Fruit fly (Drosophila melanogaster) whole organism, embryonic: Measurements from ENCODE around the gene CG13313.

ENCODE experiments used
- Adf1 ChIP-seq: fragments of 200-800 bp; sonication (Bioruptor generic); IDR thresholded peaks from 2 replicates; pipeline ENCODE4 v1.3.6; 2022; ENCODE audit warnings: missing biosample characterization, missing genetic modification characterization
- Aef1 ChIP-seq: fragments of 200-800 bp; sonication (Bioruptor generic); IDR thresholded peaks from 3 replicates; pipeline ENCODE4 v1.3.6; 2022; ENCODE audit warnings: missing biosample characterization, missing genetic modification characterization
- Asciz ChIP-seq: fragments of 200-800 bp; sonication (Bioruptor generic); optimal IDR thresholded peaks from 2 replicates; lab custom pipeline; 2017; ENCODE audit warnings: missing biosample characterization, mild to moderate bottlenecking, missing genetic modification characterization, missing genetic modification reagents
- Awh ChIP-seq: fragments of 200-800 bp; sonication (Bioruptor generic); IDR thresholded peaks from 2 replicates; pipeline ENCODE4, ENCODE4 v1.3.6; 2022; ENCODE audit warnings: missing biosample characterization, missing genetic modification characterization
- B-H2 ChIP-seq: fragments of 200-800 bp; sonication (Bioruptor generic); optimal IDR thresholded peaks from 2 replicates; lab custom pipeline; 2018; ENCODE audit warnings: missing biosample characterization, mild to moderate bottlenecking, missing genetic modification characterization
- CG1024 ChIP-seq: fragments of 200-800 bp; sonication (Bioruptor generic); IDR thresholded peaks from 2 replicates; pipeline ENCODE4 v1.3.6; 2022; ENCODE audit warnings: missing biosample characterization, missing genetic modification characterization
- CG10462 ChIP-seq: fragments of 200-800 bp; sonication (Bioruptor generic); optimal IDR thresholded peaks from 2 replicates; lab custom pipeline; 2016; ENCODE audit warnings: missing biosample characterization, missing genetic modification characterization
- CG11085 ChIP-seq: fragments of 200-800 bp; sonication (Bioruptor generic); IDR thresholded peaks from 2 replicates; pipeline ENCODE4 v1.3.6; 2022; ENCODE audit warnings: missing biosample characterization, missing genetic modification characterization
- CG11504 ChIP-seq: fragments of 200-800 bp; sonication (Bioruptor generic); optimal IDR thresholded peaks from 3 replicates; lab custom pipeline; 2019; ENCODE audit warnings: missing biosample characterization, mild to moderate bottlenecking, missing genetic modification characterization, moderate library complexity
- CG11723 ChIP-seq: fragments of 200-800 bp; sonication (Bioruptor generic); optimal IDR thresholded peaks from 2 replicates; lab custom pipeline; 2017; ENCODE audit warnings: missing biosample characterization, mild to moderate bottlenecking, missing genetic modification characterization
- CG13424 ChIP-seq: fragments of 200-800 bp; sonication (Bioruptor generic); optimal IDR thresholded peaks from 2 replicates; lab custom pipeline; 2019; ENCODE audit warnings: missing biosample characterization, mild to moderate bottlenecking, missing genetic modification characterization, moderate library complexity
- CG16815 ChIP-seq: fragments of 200-800 bp; sonication (Bioruptor generic); optimal IDR thresholded peaks from 3 replicates; lab custom pipeline; 2017; ENCODE audit warnings: missing biosample characterization, mild to moderate bottlenecking, missing genetic modification characterization
- CG16863 ChIP-seq: fragments of 200-800 bp; sonication (Bioruptor generic); optimal IDR thresholded peaks from 3 replicates; lab custom pipeline; 2016; ENCODE audit warnings: missing biosample characterization, missing genetic modification characterization
- CG18262 ChIP-seq: fragments of 200-800 bp; optimal IDR thresholded peaks from 3 replicates; lab custom pipeline; 2019; ENCODE audit warnings: missing biosample characterization, mild to moderate bottlenecking, missing genetic modification characterization, moderate library complexity
- CG2202 ChIP-seq: fragments of 200-800 bp; sonication (Bioruptor generic); optimal IDR thresholded peaks from 2 replicates; lab custom pipeline; 2018; ENCODE audit warnings: missing biosample characterization, mild to moderate bottlenecking, missing genetic modification characterization
- CG2875 ChIP-seq: fragments of 200-800 bp; sonication (Bioruptor generic); optimal IDR thresholded peaks from 2 replicates; lab custom pipeline; 2017; ENCODE audit warnings: missing biosample characterization, mild to moderate bottlenecking, missing genetic modification characterization, missing genetic modification reagents
- CG30020 ChIP-seq: fragments of 200-800 bp; optimal IDR thresholded peaks from 2 replicates; lab custom pipeline; 2019; ENCODE audit warnings: missing biosample characterization, mild to moderate bottlenecking, missing genetic modification characterization, moderate library complexity
- CG33557 ChIP-seq: fragments of 200-800 bp; sonication (Bioruptor generic); optimal IDR thresholded peaks from 2 replicates; lab custom pipeline; 2019; ENCODE audit warnings: missing biosample characterization, mild to moderate bottlenecking, missing genetic modification characterization, moderate library complexity
- CG3838 ChIP-seq: fragments of 200-800 bp; sonication (Bioruptor generic); optimal IDR thresholded peaks from 3 replicates; lab custom pipeline; 2016; ENCODE audit warnings: missing biosample characterization, missing genetic modification characterization
- CG3847 ChIP-seq: fragments of 200-800 bp; sonication (Bioruptor generic); IDR thresholded peaks from 2 replicates; pipeline ENCODE4 v1.3.6; 2022; ENCODE audit warnings: missing biosample characterization, missing genetic modification characterization
- CG6254 ChIP-seq: fragments of 200-800 bp; sonication (Bioruptor generic); optimal IDR thresholded peaks from 3 replicates; lab custom pipeline; 2017; ENCODE audit warnings: mild to moderate bottlenecking, missing biosample characterization, missing genetic modification reagents, missing genetic modification characterization
- CG6791 ChIP-seq: fragments of 200-800 bp; sonication (Bioruptor generic); IDR thresholded peaks from 3 replicates; pipeline ENCODE4 v1.3.6; 2022; ENCODE audit warnings: missing biosample characterization, missing genetic modification characterization; ENCODE audit not compliant: partially characterized antibody
- CG8089 ChIP-seq: fragments of 200-800 bp; sonication (Bioruptor generic); optimal IDR thresholded peaks from 3 replicates; lab custom pipeline; 2016; ENCODE audit warnings: missing biosample characterization, missing genetic modification characterization
- CG8290 ChIP-seq, 3 experiments: fragments of 200-800 bp; sonication (Bioruptor generic); optimal IDR thresholded peaks; 2 replicates each; lab custom pipeline; 2016 to 2019; ENCODE audit warnings: missing biosample characterization in 3 of 3, missing genetic modification characterization in 3 of 3, mild to moderate bottlenecking in 2 of 3, moderate library complexity in 1 of 3
- Elba2 ChIP-seq: fragments of 200-800 bp; sonication (Bioruptor generic); optimal IDR thresholded peaks from 3 replicates; lab custom pipeline; 2016; ENCODE audit warnings: missing biosample characterization, missing genetic modification characterization
- Ets65A ChIP-seq: fragments of 200-800 bp; sonication (Bioruptor generic); peaks from one replicate; lab custom pipeline; 2016; ENCODE audit warnings: missing biosample characterization, missing genetic modification characterization
- Fer3 ChIP-seq: fragments of 200-800 bp; sonication (Bioruptor generic); optimal IDR thresholded peaks from 2 replicates; lab custom pipeline; 2018; ENCODE audit warnings: missing biosample characterization, mild to moderate bottlenecking, missing genetic modification characterization, moderate library complexity
- HHEX ChIP-seq: fragments of 200-800 bp; sonication (Bioruptor generic); optimal IDR thresholded peaks from 3 replicates; lab custom pipeline; 2017; ENCODE audit warnings: missing biosample characterization, mild to moderate bottlenecking, missing genetic modification characterization, missing genetic modification reagents
- Jarid2 ChIP-seq: fragments of 200-800 bp; sonication (Bioruptor generic); optimal IDR thresholded peaks from 3 replicates; lab custom pipeline; 2017; ENCODE audit warnings: mild to moderate bottlenecking, missing biosample characterization, missing genetic modification reagents, missing genetic modification characterization
- Lhr ChIP-seq: fragments of 200-800 bp; sonication (Bioruptor generic); optimal IDR thresholded peaks from 3 replicates; lab custom pipeline; 2017; ENCODE audit warnings: mild to moderate bottlenecking, missing biosample characterization, missing genetic modification reagents, missing genetic modification characterization
- Lpt ChIP-seq: fragments of >200 bp; optimal IDR thresholded peaks from 2 replicates; lab custom pipeline; 2018; ENCODE audit warnings: missing biosample characterization, missing genetic modification characterization
- Max ChIP-seq: fragments of 200-800 bp; sonication (Bioruptor generic); optimal IDR thresholded peaks from 2 replicates; lab custom pipeline; 2016; ENCODE audit warnings: missing biosample characterization, mild to moderate bottlenecking, missing genetic modification characterization
- Med ChIP-seq: fragments of 200-800 bp; sonication (Bioruptor generic); peaks from one replicate; lab custom pipeline; 2016; ENCODE audit warnings: missing biosample characterization, missing genetic modification characterization, mild to moderate bottlenecking, inconsistent platforms, moderate library complexity
- Oli ChIP-seq: fragments of 200-800 bp; sonication (Bioruptor generic); optimal IDR thresholded peaks from 2 replicates; lab custom pipeline; 2018; ENCODE audit warnings: missing biosample characterization, mild to moderate bottlenecking, missing genetic modification characterization, moderate library complexity
- Pdp1 ChIP-seq, 2 experiments: fragments of 200-800 bp; sonication (Bioruptor generic); optimal IDR thresholded peaks; 3 replicates each; lab custom pipeline; 2016; ENCODE audit warnings: missing biosample characterization in 2 of 2, missing genetic modification characterization in 2 of 2, mild to moderate bottlenecking in 1 of 2, moderate library complexity in 1 of 2
- Ravus ChIP-seq: fragments of 200-800 bp; sonication (Bioruptor generic); IDR thresholded peaks from 2 replicates; pipeline ENCODE4 v1.3.6; 2022; ENCODE audit warnings: missing biosample characterization, missing genetic modification characterization
- Ssrp ChIP-seq: fragments of 200-800 bp; sonication (Bioruptor generic); optimal IDR thresholded peaks from 2 replicates; lab custom pipeline; 2018; ENCODE audit warnings: missing biosample characterization, mild to moderate bottlenecking, missing genetic modification characterization, moderate library complexity
- ara ChIP-seq: fragments of 200-800 bp; sonication (Bioruptor generic); IDR thresholded peaks from 2 replicates; pipeline ENCODE4 v1.3.6; 2022; ENCODE audit warnings: missing biosample characterization, missing genetic modification characterization
- ewg ChIP-seq: fragments of 200-800 bp; sonication (Bioruptor generic); optimal IDR thresholded peaks from 3 replicates; lab custom pipeline; 2017; ENCODE audit warnings: mild to moderate bottlenecking, missing biosample characterization, missing genetic modification reagents, missing genetic modification characterization
- kni ChIP-seq: fragments of 200-800 bp; sonication (Bioruptor generic); optimal IDR thresholded peaks from 3 replicates; lab custom pipeline; 2017; ENCODE audit warnings: mild to moderate bottlenecking, missing biosample characterization, missing genetic modification reagents, missing genetic modification characterization
- lilli ChIP-seq: fragments of 200-800 bp; sonication (Bioruptor generic); optimal IDR thresholded peaks from 3 replicates; lab custom pipeline; 2016; ENCODE audit warnings: missing biosample characterization, missing genetic modification characterization
- lov ChIP-seq, 2 experiments: fragments of 200-800 bp in 1 of 2; fragments of >200 bp in 1 of 2; sonication (Bioruptor generic) in 1 of 2; IDR thresholded peaks in 1 of 2; optimal IDR thresholded peaks in 1 of 2; 2 replicates in 1 of 2; 3 replicates in 1 of 2; pipeline versions ENCODE4 v1.3.6 to Lab custom; 2017 to 2022; ENCODE audit warnings: missing biosample characterization in 1 of 2, missing genetic modification characterization in 1 of 2
- nerfin-2 ChIP-seq: fragments of 200-800 bp; sonication (Bioruptor generic); IDR thresholded peaks from 2 replicates; pipeline ENCODE4 v1.3.6; 2022; ENCODE audit warnings: missing biosample characterization, missing genetic modification characterization; ENCODE audit not compliant: partially characterized antibody
- repo ChIP-seq: fragments of 200-800 bp; sonication (Bioruptor generic); optimal IDR thresholded peaks from 2 replicates; lab custom pipeline; 2016; ENCODE audit warnings: missing biosample characterization, missing genetic modification characterization
- seq ChIP-seq: fragments of 200-800 bp; sonication (Bioruptor generic); IDR thresholded peaks from 2 replicates; pipeline ENCODE4 v1.3.6; 2022; ENCODE audit warnings: missing biosample characterization, missing genetic modification characterization
- sug ChIP-seq: fragments of 200-800 bp; optimal IDR thresholded peaks from 2 replicates; lab custom pipeline; 2019; ENCODE audit warnings: missing biosample characterization, mild to moderate bottlenecking, missing genetic modification characterization, moderate library complexity
- ttk ChIP-seq: fragments of 200-800 bp; sonication (Bioruptor generic); IDR thresholded peaks from 2 replicates; pipeline ENCODE4 v2.1.2; 2022; ENCODE audit warnings: missing biosample characterization, missing genetic modification characterization

CG13313 gene

DNA sequence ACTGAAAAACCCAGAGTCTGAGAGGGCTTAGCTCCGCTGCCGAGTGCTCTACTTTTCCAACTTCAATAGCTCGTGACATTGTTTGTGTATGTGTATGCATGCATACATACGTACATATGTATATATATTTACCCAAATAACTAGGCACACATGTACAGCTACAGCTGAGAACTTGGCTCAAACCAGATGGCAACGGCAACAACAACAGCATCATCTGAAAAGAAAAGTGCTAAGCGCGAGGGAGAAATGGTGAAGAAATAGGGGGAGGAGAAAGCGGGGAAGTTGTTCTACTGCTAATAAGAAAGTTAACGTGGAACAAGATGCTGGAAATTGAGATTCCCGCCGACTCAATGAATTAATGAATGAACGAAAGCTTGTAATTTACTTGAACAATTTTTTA is 33.7 kb upstream of the CG13313 start (continued):
- TF ChIP-seq kni (GFP tag; lab: Kevin White, UChicago) (peak; percentile 30), Med (GFP tag; lab: Kevin White, UChicago) (peak; percentile 23)

DNA sequence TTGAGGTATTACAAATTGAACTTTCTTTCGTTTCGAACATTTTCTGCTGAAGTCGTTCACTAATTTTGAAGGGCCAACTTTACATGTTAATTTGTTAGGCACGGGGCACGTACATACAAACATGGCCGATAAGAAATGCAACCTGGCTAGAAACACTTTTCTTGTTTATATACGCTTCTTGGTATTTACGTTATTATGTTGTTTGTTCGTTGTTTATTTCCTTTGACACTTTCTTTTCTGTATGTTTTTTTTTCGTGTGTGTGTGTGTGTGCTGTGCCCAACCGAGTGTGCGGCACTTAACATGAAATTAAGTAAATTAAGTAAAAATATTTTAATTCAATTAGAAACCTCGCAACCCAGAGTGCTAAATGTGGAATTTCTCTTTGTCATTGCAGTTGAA is 33.0 kb upstream of the CG13313 start:
- TF ChIP-seq repo = no peak
- TF ChIP-seq CG1024 (GFP tag; lab: Robert Waterston, UW) = peak; percentile 38; the same call in 1 of the 2 replicates
- TF ChIP-seq Lhr (GFP tag; lab: Kevin White, UChicago) = peak; percentile 57
- peak; percentile 7 for TF ChIP-seq Jarid2 (GFP tag; lab: Kevin White, UChicago)
- TF ChIP-seq Ssrp = no peak
- TF ChIP-seq ewg (GFP tag; lab: Kevin White, UChicago) = peak; percentile 10
- no peak for TF ChIP-seq CG10462 (GFP tag; lab: Kevin White, UChicago)
- TF ChIP-seq sug = no peak
- TF ChIP-seq ara (GFP tag; lab: Robert Waterston, UW) = peak; percentile 69
- no peak for TF ChIP-seq nerfin-2 (GFP tag; lab: Robert Waterston, UW)
- TF ChIP-seq kni (GFP tag; lab: Kevin White, UChicago) = peak; percentile 90
- no peak for TF ChIP-seq CG6791
- TF ChIP-seq CG33557 (GFP tag; lab: Kevin White, UChicago) = peak; percentile 63
- no peak for TF ChIP-seq CG3838 (GFP tag; lab: Kevin White, UChicago)
- TF ChIP-seq Lpt (GFP tag; lab: Kevin White, UChicago) = no peak
- no peak for TF ChIP-seq CG30020 (tag; lab: Kevin White, UChicago)
- TF ChIP-seq Oli = no peak
- no peak for TF ChIP-seq Elba2 (GFP tag; lab: Kevin White, UChicago)
- no peak for TF ChIP-seq CG3847
- TF ChIP-seq CG16815 (GFP tag; lab: Kevin White, UChicago) = no peak
- no peak for TF ChIP-seq lov (optimal IDR thresholded peaks at IDR 0.05; lab: Kevin White, UChicago)
- TF ChIP-seq lov (GFP tag; IDR thresholded peaks at IDR 0.05; lab: Robert Waterston, UW) = no peak
- peak; percentile 14 for TF ChIP-seq CG16863
- TF ChIP-seq lilli = no peak
- peak; percentile 85 for TF ChIP-seq Asciz (GFP tag; lab: Kevin White, UChicago)
- peak; percentile 23 for TF ChIP-seq CG13424 (tag; lab: Kevin White, UChicago)
- peak; percentile 14 for TF ChIP-seq CG11504 (tag; lab: Kevin White, UChicago)
- peak; percentile 12 for TF ChIP-seq CG8290 (GFP tag; optimal IDR thresholded peaks at IDR 0.05; lab: Kevin White, UChicago)
- peak in 1 of 2 experiments; percentile 1 for TF ChIP-seq CG8290 (tag; optimal IDR thresholded peaks at IDR 0.05; lab: Kevin White, UChicago)
- TF ChIP-seq Adf1 = no peak
- TF ChIP-seq CG6254 (GFP tag; lab: Kevin White, UChicago) = peak; percentile 58
- no peak for TF ChIP-seq Ravus (GFP tag; lab: Robert Waterston, UW)
- TF ChIP-seq Aef1 (GFP tag; lab: Robert Waterston, UW) = no peak
- peak; percentile 68 for TF ChIP-seq CG2202 (tag; lab: Kevin White, UChicago)
- TF ChIP-seq CG11723 = peak; percentile 2
- no peak for TF ChIP-seq Fer3 (tag; lab: Kevin White, UChicago)
- TF ChIP-seq Awh = peak; percentile 87
- peak; percentile 28 for TF ChIP-seq HHEX (GFP tag; lab: Kevin White, UChicago)
- 0 out of 2 replicates have a peak, but pooled peaks have one; percentile 16 for TF ChIP-seq ttk (GFP tag; lab: Robert Waterston, UW)
- peak; percentile 29 for TF ChIP-seq CG18262 (tag; lab: Kevin White, UChicago)
- peak; percentile 83 for TF ChIP-seq CG2875 (GFP tag; lab: Kevin White, UChicago)
- TF ChIP-seq Med (GFP tag; lab: Kevin White, UChicago) = peak; percentile 54
- no peak for TF ChIP-seq B-H2
- TF ChIP-seq Max (GFP tag; lab: Kevin White, UChicago) = no peak
- TF ChIP-seq Ets65A (GFP tag; lab: Kevin White, UChicago) = no peak
- peak; percentile 3 for TF ChIP-seq CG8089 (GFP tag; lab: Kevin White, UChicago)
- TF ChIP-seq seq (GFP tag; lab: Robert Waterston, UW) = no peak
- no peak for TF ChIP-seq CG11085 (GFP tag; lab: Robert Waterston, UW)
- TF ChIP-seq Pdp1 (GFP tag; optimal IDR thresholded peaks at IDR 0.05; lab: Kevin White, UChicago) = no peak
